Fruit fly (Drosophila melanogaster): ENCODE measurements around the gene CG43880.

Gene CG43880

DNA sequence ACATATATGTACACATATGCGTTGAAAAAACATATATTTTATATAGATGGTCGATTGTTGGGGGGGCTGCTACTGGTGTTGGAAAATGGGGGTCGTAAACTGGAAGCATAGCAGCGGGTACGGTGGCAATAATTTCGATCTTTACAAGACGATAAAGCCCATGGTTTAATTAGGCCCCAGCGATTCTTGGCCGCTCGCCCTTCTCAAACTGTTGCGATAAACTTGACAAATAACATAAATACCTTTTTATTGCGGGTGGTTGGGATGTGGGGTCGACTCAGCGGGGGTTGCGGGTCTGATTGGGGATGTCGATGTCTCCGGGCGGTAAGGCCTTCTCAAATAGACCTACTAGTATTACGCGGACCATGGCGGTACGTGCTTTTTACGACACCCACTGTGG lies 7.5 kb downstream of the CG43880 start:
- TF ChIP-seq psq (optimal IDR thresholded peaks at IDR 0.05) (no peak), Myc (optimal IDR thresholded peaks at IDR 0.05) (no peak), Sin3A (optimal IDR thresholded peaks at IDR 0.05) (no peak), h (optimal IDR thresholded peaks at IDR 0.05) (no peak), insv (optimal IDR thresholded peaks at IDR 0.05) (no peak), ttk (optimal IDR thresholded peaks at IDR 0.05) (no peak)

DNA sequence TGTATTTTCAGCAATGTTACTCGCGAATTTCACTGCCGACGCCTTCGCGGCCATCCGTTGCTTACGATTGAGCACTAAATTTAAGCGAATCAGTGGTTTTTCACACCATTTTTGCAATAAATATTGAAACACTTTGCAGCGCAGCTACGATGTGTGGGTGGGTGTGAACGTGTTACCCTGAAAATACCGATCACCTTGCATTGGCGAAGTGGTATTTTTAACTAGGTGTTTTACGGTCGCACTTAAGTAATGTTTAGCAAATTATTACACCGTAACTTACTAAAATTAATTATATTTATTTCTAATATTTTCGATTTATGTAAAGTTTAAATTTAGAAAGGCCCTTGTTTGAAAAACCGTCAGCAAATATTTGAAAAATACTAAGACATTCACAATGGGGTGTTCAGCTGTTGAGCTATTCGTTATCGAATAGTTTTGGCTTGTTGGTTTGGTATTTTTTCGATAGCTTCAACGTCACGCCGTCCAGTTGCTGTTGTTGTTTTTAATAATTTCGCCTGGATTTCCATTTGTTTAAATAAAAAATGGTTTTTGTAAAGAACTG lies 10.1 kb downstream of the CG43880 start, which contains the start of the genes syd and Srp9:
syd (minus strand) TSS at position 188 of the 562 bp plus-strand sequence.
Srp9 (plus strand) TSS at position 441 of the 562 bp plus-strand sequence.
- TF ChIP-seq Sin3A (optimal IDR thresholded peaks at IDR 0.05) (no peak), psq (optimal IDR thresholded peaks at IDR 0.05) (no peak), insv (optimal IDR thresholded peaks at IDR 0.05) (no peak), h (optimal IDR thresholded peaks at IDR 0.05) (no peak), ttk (optimal IDR thresholded peaks at IDR 0.05) (no peak), Myc (optimal IDR thresholded peaks at IDR 0.05) (no peak)

DNA sequence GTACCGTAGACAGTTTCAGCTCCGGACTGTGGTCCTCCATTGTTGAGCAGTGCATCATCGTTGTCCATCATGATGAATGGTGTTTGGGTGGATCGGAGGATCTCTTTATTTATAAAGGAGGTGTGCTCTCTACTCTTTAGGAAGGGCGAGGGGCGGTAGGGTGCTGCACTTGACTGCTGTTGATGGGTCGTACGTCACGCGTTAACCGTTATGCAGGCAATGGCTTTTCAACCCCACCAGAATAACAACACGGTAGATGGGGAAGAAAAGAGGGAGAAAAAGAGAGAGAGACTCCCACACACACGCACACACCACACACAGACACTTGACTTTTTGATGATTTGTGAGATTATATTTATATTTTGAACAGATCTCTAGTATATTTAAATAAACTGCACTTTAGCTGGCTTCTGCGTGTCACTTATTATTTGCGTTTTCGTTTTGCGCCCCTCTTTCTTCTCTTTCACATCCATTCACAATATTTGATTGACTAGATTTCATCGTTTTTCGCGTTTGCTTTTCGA lies 10.7 kb downstream of the CG43880 start:
- no peak for TF ChIP-seq ttk (optimal IDR thresholded peaks at IDR 0.05)
- TF ChIP-seq h (optimal IDR thresholded peaks at IDR 0.05), result no peak
- no peak for TF ChIP-seq Sin3A (optimal IDR thresholded peaks at IDR 0.05)
- no peak for TF ChIP-seq Myc (optimal IDR thresholded peaks at IDR 0.05)
- no peak for TF ChIP-seq insv (optimal IDR thresholded peaks at IDR 0.05)
- no peak for TF ChIP-seq psq (optimal IDR thresholded peaks at IDR 0.05)

DNA sequence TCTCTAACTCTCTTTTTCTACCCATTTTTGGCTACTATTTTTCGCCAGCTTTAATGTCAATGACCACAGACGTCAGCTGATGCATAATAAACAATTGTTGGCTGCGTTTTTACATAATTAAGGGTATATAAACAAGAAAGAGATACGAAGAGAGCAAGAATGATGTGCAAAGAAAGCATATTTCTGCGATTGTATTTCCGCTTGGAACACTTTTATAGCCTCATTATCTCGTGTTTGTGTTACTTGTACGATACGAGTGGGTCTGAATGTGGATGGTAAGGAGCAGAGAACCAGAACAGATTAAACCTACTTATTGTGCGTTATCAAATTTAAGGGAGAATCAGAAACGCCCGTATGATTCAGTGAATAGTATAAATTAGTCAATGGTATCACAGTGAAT lies 11.3 kb downstream of the CG43880 start:
- TF ChIP-seq psq (optimal IDR thresholded peaks at IDR 0.05) (no peak), Sin3A (optimal IDR thresholded peaks at IDR 0.05) (no peak), Myc (optimal IDR thresholded peaks at IDR 0.05) (no peak), ttk (optimal IDR thresholded peaks at IDR 0.05) (no peak), insv (optimal IDR thresholded peaks at IDR 0.05) (no peak), h (optimal IDR thresholded peaks at IDR 0.05) (no peak)

DNA sequence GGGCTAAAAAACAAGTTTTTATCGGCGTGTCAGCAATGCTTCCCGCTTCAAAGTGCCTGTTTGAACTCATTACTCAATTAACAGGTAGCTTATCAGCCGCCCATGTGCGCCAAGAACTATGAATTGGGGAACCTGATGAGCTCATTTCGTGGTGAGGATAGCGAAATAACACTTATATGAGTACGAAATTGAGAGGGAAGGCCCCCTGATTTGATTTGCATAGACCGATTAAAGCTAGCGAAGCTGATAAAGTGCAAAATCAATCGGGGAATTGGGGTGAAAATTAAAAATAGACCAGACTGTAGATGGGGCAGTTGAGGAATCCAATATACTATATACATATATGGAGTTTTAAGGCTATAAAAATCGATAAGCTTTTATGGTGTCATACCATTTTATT lies 11.9 kb downstream of the CG43880 start:
- no peak for TF ChIP-seq h (optimal IDR thresholded peaks at IDR 0.05)
- no peak for TF ChIP-seq Sin3A (optimal IDR thresholded peaks at IDR 0.05)
- no peak for TF ChIP-seq insv (optimal IDR thresholded peaks at IDR 0.05)
- no peak for TF ChIP-seq psq (optimal IDR thresholded peaks at IDR 0.05)
- TF ChIP-seq Myc (optimal IDR thresholded peaks at IDR 0.05), result no peak
- TF ChIP-seq ttk (optimal IDR thresholded peaks at IDR 0.05), result no peak

DNA sequence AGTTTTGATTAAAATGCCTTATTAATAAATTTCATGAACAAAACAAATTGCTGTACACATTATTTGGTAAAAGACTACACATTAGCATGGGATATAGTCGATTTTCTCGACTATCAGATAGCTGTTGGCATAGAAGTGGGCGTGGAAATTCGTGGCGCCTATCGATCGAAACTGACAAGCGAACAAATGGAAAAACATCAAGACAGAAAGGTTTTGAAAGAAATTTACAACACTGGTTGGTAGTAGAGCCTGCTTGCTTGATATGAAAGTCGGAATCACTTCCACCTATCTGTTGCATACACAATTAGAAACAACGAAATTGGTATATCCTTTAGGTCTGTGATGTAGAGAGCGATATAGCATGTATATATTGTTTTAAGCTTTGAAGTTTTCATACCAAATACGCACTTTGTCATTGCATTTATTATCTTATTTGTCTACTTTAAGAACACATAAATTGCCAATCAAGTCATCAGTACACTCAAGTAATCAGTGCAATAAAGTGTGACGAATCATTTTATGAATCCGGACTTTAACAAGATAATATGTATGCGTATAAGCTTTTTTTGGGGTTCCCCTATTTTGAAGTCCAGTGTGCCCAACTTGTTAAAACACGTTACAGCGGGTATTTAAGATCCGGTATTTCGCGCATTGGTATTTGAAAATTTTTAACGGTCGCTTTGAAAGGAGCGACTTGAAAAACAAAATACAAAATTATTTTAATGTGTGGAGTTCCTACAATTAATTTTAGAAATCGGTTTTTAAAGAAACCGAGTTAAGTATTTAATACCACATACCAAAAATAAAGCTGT lies 30.1 kb downstream of the CG43880 start:
- no peak for TF ChIP-seq h (optimal IDR thresholded peaks at IDR 0.05)

DNA sequence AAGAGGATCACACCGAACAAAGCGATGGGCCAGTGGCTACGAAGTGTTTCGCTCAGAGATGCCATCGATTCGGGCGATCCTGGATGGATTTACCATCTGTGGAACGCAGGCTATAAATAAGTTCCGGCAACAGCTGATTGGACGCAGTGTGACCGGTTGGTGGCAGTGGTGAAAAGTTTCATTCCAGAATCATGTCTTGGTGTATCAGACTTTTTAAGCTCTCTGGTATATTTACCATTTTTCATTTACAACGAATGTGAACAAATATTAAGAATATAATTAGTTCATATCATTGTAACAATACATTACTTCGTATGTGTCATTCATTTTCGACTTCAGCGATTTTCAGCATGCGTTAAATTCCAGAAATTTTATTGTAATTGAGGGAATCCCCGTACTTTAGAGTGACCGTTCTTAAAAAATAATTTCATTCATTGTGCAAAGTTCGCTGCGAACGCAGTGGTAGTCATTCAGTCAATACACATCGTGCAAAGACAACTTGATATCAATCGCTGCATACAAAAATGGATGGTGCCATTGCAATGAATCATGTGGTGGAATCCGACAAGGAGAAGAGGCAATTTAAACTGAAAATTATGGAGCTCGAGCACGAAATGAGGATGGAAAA lies 31.0 kb downstream of the CG43880 start, which contains the start of gene Tmem43:
Tmem43 (minus strand) TSS at position 152 of the 628 bp plus-strand sequence.
- no peak for TF ChIP-seq Sin3A (optimal IDR thresholded peaks at IDR 0.05)
- no peak for TF ChIP-seq ttk (optimal IDR thresholded peaks at IDR 0.05)
- TF ChIP-seq Myc (optimal IDR thresholded peaks at IDR 0.05), result no peak
- TF ChIP-seq insv (optimal IDR thresholded peaks at IDR 0.05), result no peak
- TF ChIP-seq h (optimal IDR thresholded peaks at IDR 0.05), result no peak
- TF ChIP-seq psq (optimal IDR thresholded peaks at IDR 0.05), result no peak

DNA sequence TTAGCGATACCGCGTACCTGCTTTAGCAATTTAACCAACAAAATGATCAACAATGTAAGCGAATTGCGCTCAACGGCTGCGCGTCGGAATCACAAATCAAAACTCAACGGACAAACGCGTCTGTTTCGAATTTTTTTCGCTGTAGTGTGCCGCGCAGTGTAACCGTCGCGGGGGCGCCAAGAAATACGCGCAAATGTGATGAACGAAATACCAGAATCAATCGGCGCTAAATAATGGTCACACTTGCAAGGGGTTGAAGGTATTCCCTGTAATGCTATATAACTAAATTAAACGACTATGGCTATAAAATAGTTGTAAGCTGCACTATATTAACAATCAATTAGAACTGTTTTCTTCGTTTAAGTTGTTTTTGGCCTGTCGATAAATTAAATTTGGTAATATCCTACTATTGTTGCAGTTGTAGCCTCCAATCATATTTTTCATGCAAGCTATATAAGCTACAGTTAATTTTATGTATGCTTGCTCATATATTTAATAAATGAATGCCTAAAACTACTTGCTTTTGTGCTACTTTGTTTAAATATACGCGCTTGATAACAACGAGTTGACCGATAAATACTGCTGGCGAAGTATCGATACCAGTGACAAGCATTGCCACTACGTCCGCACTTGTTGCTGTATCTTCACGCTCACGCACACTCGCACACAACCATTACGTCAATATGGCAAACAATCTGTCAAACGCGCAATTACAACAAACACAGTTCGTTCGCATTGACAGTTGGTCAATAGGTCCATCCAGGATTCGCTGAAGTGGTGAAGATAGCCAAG lies 34.2 kb downstream of the CG43880 start, which contains the start of the genes pbl and CG8281:
pbl (minus strand) TSS at position 190 of the 792 bp plus-strand sequence.
CG8281 (plus strand) TSS at position 699 of the 792 bp plus-strand sequence.
- TF ChIP-seq psq (optimal IDR thresholded peaks at IDR 0.05) (no peak), insv (optimal IDR thresholded peaks at IDR 0.05) (no peak), Myc (optimal IDR thresholded peaks at IDR 0.05) (no peak), Sin3A (optimal IDR thresholded peaks at IDR 0.05) (no peak), ttk (optimal IDR thresholded peaks at IDR 0.05) (no peak), h (optimal IDR thresholded peaks at IDR 0.05) (no peak)

DNA sequence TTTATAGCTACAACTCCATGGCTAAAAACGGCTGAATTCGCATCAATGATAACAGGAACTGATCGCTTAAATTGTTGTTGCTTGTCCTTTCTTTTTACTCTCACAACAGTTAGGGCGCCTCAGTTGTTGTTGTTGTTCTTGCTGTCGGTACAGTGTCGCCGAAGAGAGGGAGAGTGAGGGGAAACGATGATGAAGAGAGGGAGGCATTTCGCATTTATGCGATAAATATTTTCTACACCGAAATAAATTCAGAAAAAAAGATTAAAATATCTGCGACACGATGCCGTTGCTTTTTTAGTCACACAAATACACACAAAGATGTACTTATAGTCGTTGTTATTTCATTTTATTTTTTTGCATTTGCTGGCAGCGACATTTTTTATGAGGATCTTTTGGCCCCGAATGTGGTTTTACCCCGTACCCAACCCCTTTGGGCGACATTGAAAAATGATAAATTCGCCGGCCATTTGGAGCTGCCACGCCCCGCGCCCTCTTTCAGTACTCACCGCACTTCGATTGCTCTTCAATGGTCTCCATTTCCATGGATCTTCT lies 35.1 kb downstream of the CG43880 start:
- TF ChIP-seq psq (optimal IDR thresholded peaks at IDR 0.05) (no peak), h (optimal IDR thresholded peaks at IDR 0.05) (no peak), insv (optimal IDR thresholded peaks at IDR 0.05) (no peak), Myc (optimal IDR thresholded peaks at IDR 0.05) (no peak), Sin3A (optimal IDR thresholded peaks at IDR 0.05) (no peak), ttk (optimal IDR thresholded peaks at IDR 0.05) (no peak)

DNA sequence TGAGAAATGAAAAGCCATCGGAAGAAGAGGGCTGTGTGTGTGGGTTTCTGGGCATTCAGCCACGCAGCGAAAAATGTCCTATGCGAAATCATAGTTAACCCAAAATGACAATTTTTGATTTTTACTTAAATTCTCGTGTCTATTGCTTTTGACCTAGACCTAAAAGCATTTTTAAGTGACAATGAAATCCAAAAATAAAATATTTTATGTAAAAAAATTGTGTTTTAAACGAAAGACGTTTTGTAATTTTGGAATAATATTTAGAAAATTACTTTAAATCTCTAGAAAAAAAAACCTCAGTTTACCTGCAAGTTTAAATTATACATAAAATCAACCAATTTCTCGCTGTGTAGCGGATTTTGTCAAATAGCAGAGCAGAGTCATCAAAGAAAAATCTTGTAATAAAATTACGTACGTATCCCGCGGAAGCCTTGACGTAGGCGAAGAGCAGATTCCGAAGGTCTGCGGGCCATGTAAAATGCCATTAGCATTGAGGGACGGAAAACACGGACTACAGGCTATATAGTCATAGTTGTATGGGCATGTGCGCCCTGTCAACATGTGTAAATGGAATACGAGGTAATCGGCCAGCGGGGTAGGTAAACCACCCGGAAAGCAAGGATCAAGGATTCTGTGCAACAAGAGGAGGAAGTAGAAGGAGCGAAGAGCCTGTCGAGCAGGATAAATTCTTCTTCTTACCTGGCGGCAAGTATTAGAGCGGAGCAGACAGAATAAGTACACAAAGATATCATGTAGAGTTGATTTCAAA lies 36.2 kb downstream of the CG43880 start:
- TF ChIP-seq h (optimal IDR thresholded peaks at IDR 0.05) (no peak), ttk (optimal IDR thresholded peaks at IDR 0.05) (no peak), Sin3A (optimal IDR thresholded peaks at IDR 0.05) (no peak), Myc (optimal IDR thresholded peaks at IDR 0.05) (no peak), psq (optimal IDR thresholded peaks at IDR 0.05) (no peak), insv (optimal IDR thresholded peaks at IDR 0.05) (no peak)
